Worm (Caenorhabditis elegans): Measurements from ENCODE around the gene tbc-12.
A peak's percentile ranks its signal among the peaks of the same experiment; 100 is the strongest.

Gene tbc-12

DNA sequence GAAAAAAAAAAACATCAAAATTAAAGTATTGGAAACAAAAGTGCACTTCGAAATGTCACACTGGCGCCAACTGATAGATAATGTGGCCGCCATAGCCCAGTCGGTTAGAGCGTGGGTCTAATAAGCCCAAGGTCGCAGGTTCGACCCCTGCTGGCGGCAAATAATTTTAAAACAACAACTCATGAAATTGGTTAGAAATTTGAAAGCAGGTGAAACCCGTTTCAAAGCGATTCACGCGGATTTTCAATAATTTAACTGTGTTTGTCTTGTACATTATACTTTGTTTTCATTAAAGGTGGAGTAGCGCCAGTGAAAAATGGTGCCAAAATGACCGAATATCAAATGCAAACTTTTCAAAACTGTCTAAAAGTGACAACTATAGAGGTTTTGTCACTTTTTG is 981 bp downstream of the tbc-12 start (continued):
- no peak for TF ChIP-seq zip-11 (GFP tag; IDR thresholded peaks at IDR 0.05)
- TF ChIP-seq nhr-48 (tag; optimal IDR thresholded peaks at IDR 0.05) = peak; percentile 46
- no peak for TF ChIP-seq nhr-6 (tag; optimal IDR thresholded peaks at IDR 0.05)
- TF ChIP-seq daf-16 (GFP tag; optimal IDR thresholded peaks at IDR 0.05) = peak; percentile 62 to 76
- TF ChIP-seq daf-16 (tag; optimal IDR thresholded peaks at IDR 0.05) = peak; percentile 79
- TF ChIP-seq fos-1 (tag; optimal IDR thresholded peaks at IDR 0.05) = no peak
- 0 out of 2 replicates have a peak, but pooled peaks have one; percentile 45 for TF ChIP-seq dmd-9 (GFP tag; IDR thresholded peaks at IDR 0.05)
- TF ChIP-seq lin-29 (GFP tag; IDR thresholded peaks at IDR 0.05) = no peak
- TF ChIP-seq jun-1 (tag; optimal IDR thresholded peaks at IDR 0.05) = no peak
- 0 out of 2 replicates have a peak, but pooled peaks have one; percentile 34 for TF ChIP-seq T26A8.4 (GFP tag; IDR thresholded peaks at IDR 0.05)
- peak; percentile 60 for TF ChIP-seq dve-1 (tag; optimal IDR thresholded peaks at IDR 0.05; ENCODE audit: insufficient read depth)
- TF ChIP-seq arid-1 (GFP tag; conservative IDR thresholded peaks at IDR 0.05) = peak; percentile 75
- TF ChIP-seq nhr-102 (tag; optimal IDR thresholded peaks at IDR 0.05) = peak; percentile 70
- peak; percentile 55 for TF ChIP-seq zip-2 (tag; optimal IDR thresholded peaks at IDR 0.05)
- peak; percentile 71 for TF ChIP-seq tra-1 (GFP tag; IDR thresholded peaks at IDR 0.05)
- no peak for TF ChIP-seq nhr-42 (GFP tag; IDR thresholded peaks at IDR 0.05)
- peak; percentile 81 for TF ChIP-seq lim-7 (GFP tag; IDR thresholded peaks at IDR 0.05)
- no peak for TF ChIP-seq nhr-10 (tag; optimal IDR thresholded peaks at IDR 0.05)
- no peak for TF ChIP-seq nhr-237 (tag; optimal IDR thresholded peaks at IDR 0.05)
- TF ChIP-seq unc-39 (tag; optimal IDR thresholded peaks at IDR 0.05) = no peak
- no peak for TF ChIP-seq ztf-11 (tag; optimal IDR thresholded peaks at IDR 0.05)
- no peak for TF ChIP-seq mdl-1 (tag; optimal IDR thresholded peaks at IDR 0.05)
- TF ChIP-seq mxl-2 (GFP tag; conservative IDR thresholded peaks at IDR 0.05) = no peak
- peak; percentile 9 for TF ChIP-seq spr-3 (GFP tag; optimal IDR thresholded peaks at IDR 0.05)
- TF ChIP-seq R02D3.7 (tag; optimal IDR thresholded peaks at IDR 0.05) = no peak
- no peak for TF ChIP-seq ztf-7 (tag; optimal IDR thresholded peaks at IDR 0.05)
- TF ChIP-seq ceh-62 (tag; optimal IDR thresholded peaks at IDR 0.05) = no peak
- peak; percentile 53 for TF ChIP-seq madf-9 (GFP tag; conservative IDR thresholded peaks at IDR 0.05)
- TF ChIP-seq daf-8 (GFP tag; IDR thresholded peaks at IDR 0.05) = no peak
- no peak for TF ChIP-seq pqm-1 (tag; optimal IDR thresholded peaks at IDR 0.05)
- TF ChIP-seq fkh-10 (GFP tag; optimal IDR thresholded peaks at IDR 0.05) = no peak
- peak in 1 of 2 experiments; percentile 53 for TF ChIP-seq lsy-2 (tag; optimal IDR thresholded peaks at IDR 0.05)
- no peak for TF ChIP-seq Y105C5A.15 (GFP tag; IDR thresholded peaks at IDR 0.05)
- no peak for TF ChIP-seq ceh-32 (tag; optimal IDR thresholded peaks at IDR 0.05; ENCODE audit: poor library complexity)
- peak in 1 of 2 experiments; percentile 11 for TF ChIP-seq unc-62 (GFP tag; optimal IDR thresholded peaks at IDR 0.05 in 1 of 2)
- TF ChIP-seq unc-62 (tag; optimal IDR thresholded peaks at IDR 0.05) = no peak
- no peak for TF ChIP-seq saeg-2 (GFP tag; IDR thresholded peaks at IDR 0.05)
- TF ChIP-seq spr-1 (tag; optimal IDR thresholded peaks at IDR 0.05) = peak; percentile 12
- no peak for TF ChIP-seq nhr-76 (tag; optimal IDR thresholded peaks at IDR 0.05)
- TF ChIP-seq zfp-2 (tag; optimal IDR thresholded peaks at IDR 0.05) = peak; percentile 12
- TF ChIP-seq aha-1 (tag) = peak; percentile 98
- TF ChIP-seq daf-12 (tag; optimal IDR thresholded peaks at IDR 0.05) = no peak
- TF ChIP-seq Y75B8A.6 (GFP tag; IDR thresholded peaks at IDR 0.05) = no peak
- TF ChIP-seq lin-15B (tag; optimal IDR thresholded peaks at IDR 0.05) = no peak
- peak; percentile 73 for TF ChIP-seq dmd-8 (GFP tag; IDR thresholded peaks at IDR 0.05)
- TF ChIP-seq hlh-30 (tag; optimal IDR thresholded peaks at IDR 0.05; ENCODE audit: insufficient read depth) = peak; percentile 46
- TF ChIP-seq hlh-11 (tag; optimal IDR thresholded peaks at IDR 0.05) = peak; percentile 39
- peak; percentile 16 for TF ChIP-seq rbr-2 (tag; optimal IDR thresholded peaks at IDR 0.05)
- 0 out of 2 replicates have a peak, but pooled peaks have one; percentile 48 for TF ChIP-seq ceh-44 (GFP tag; IDR thresholded peaks at IDR 0.05)
- TF ChIP-seq T20F7.1 (GFP tag; optimal IDR thresholded peaks at IDR 0.05) = peak; percentile 39
- TF ChIP-seq cey-2 (tag; optimal IDR thresholded peaks at IDR 0.05; ENCODE audit: borderline replicate concordance, insufficient read depth) = no peak
- TF ChIP-seq mxl-3 (GFP tag; optimal IDR thresholded peaks at IDR 0.05) = no peak
- no peak for TF ChIP-seq egl-27 (tag; optimal IDR thresholded peaks at IDR 0.05)
